Fruit fly (Drosophila melanogaster): ENCODE measurements around the gene CG14050.
A peak's percentile ranks its signal among the peaks of the same experiment; 100 is the strongest.

CG14050 gene

dm6 chrX:2301069-2301508 is 24.9 kb downstream of the CG14050 start (continued):
- TF ChIP-seq CG9215 (GFP tag; IDR thresholded peaks at IDR 0.05) = peak; percentile 62
- TF ChIP-seq CG4617 (GFP tag; optimal IDR thresholded peaks at IDR 0.05; ENCODE audit: borderline replicate concordance) = no peak
- TF ChIP-seq fd3F (GFP tag; optimal IDR thresholded peaks at IDR 0.05) = peak; percentile 36
- no peak for TF ChIP-seq CG6689 (GFP tag; IDR thresholded peaks at IDR 0.05)
- no peak for TF ChIP-seq cg (GFP tag; optimal IDR thresholded peaks at IDR 0.05)
- no peak for TF ChIP-seq Hr39 (optimal IDR thresholded peaks at IDR 0.05)
- TF ChIP-seq eyg (GFP tag; optimal IDR thresholded peaks at IDR 0.05) = no peak
- peak; percentile 44 for TF ChIP-seq CG11504 (tag; optimal IDR thresholded peaks at IDR 0.05)
- TF ChIP-seq CG17186 (GFP tag; optimal IDR thresholded peaks at IDR 0.05) = no peak
- TF ChIP-seq lbe (GFP tag; optimal IDR thresholded peaks at IDR 0.05) = no peak
- TF ChIP-seq otp (GFP tag; IDR thresholded peaks at IDR 0.05) = peak; percentile 9; the same call in 1 of the 3 replicates
- TF ChIP-seq Chrac-16 (GFP tag; optimal IDR thresholded peaks at IDR 0.05) = peak; percentile 15
- TF ChIP-seq z (GFP tag; IDR thresholded peaks at IDR 0.05) = peak; percentile 79; the same call in 2 of the 3 replicates
- peak; percentile 63 for TF ChIP-seq CG15514 (GFP tag; optimal IDR thresholded peaks at IDR 0.05)
- TF ChIP-seq peb (GFP tag; IDR thresholded peaks at IDR 0.05) = no peak
- no peak for TF ChIP-seq CG2129 (GFP tag; IDR thresholded peaks at IDR 0.05; ENCODE audit: partially characterized antibody)
- peak; percentile 50; the same call in 2 of the 3 replicates for TF ChIP-seq tgo (GFP tag; IDR thresholded peaks at IDR 0.05)

- peak; percentile 95 for TF ChIP-seq CG16815 (GFP tag; optimal IDR thresholded peaks at IDR 0.05)
- TF ChIP-seq CG2889 (GFP tag; IDR thresholded peaks at IDR 0.05) = peak; percentile 95
- peak; percentile 90 for TF ChIP-seq CG6854 (GFP tag; optimal IDR thresholded peaks at IDR 0.05)
- peak; percentile 88 for TF ChIP-seq CG9437 (GFP tag; optimal IDR thresholded peaks at IDR 0.05)
- peak; percentile 95 for TF ChIP-seq CG3407 (GFP tag; optimal IDR thresholded peaks at IDR 0.05)
- TF ChIP-seq E2f1 (GFP tag; IDR thresholded peaks at IDR 0.05) = peak; percentile 97
- TF ChIP-seq pfk (GFP tag; optimal IDR thresholded peaks at IDR 0.05) = no peak
- TF ChIP-seq pros (GFP tag; optimal IDR thresholded peaks at IDR 0.05) = peak; percentile 58
- TF ChIP-seq Optix (GFP tag; IDR thresholded peaks at IDR 0.05) = peak; percentile 98
- peak; percentile 84 for TF ChIP-seq CG10267 (tag; optimal IDR thresholded peaks at IDR 0.05)
- TF ChIP-seq pnt (GFP tag; optimal IDR thresholded peaks at IDR 0.05) = peak; percentile 88
- TF ChIP-seq Rx (GFP tag; IDR thresholded peaks at IDR 0.05) = peak; percentile 97
- TF ChIP-seq danr (GFP tag; IDR thresholded peaks at IDR 0.05) = peak; percentile 96
- TF ChIP-seq D (optimal IDR thresholded peaks at IDR 0.05) = no peak
- peak; percentile 95 for TF ChIP-seq D (GFP tag; optimal IDR thresholded peaks at IDR 0.05)
- peak; percentile 93 for TF ChIP-seq odd (GFP tag; optimal IDR thresholded peaks at IDR 0.05)
- TF ChIP-seq Hr3 (GFP tag; optimal IDR thresholded peaks at IDR 0.05) = peak; percentile 90
- TF ChIP-seq Hmx (GFP tag; optimal IDR thresholded peaks at IDR 0.05) = peak; percentile 60
- TF ChIP-seq gfzf (GFP tag; optimal IDR thresholded peaks at IDR 0.05) = peak; percentile 4
- peak; percentile 97 for TF ChIP-seq ap (GFP tag; IDR thresholded peaks at IDR 0.05)
- no peak for TF ChIP-seq cad (GFP tag; optimal IDR thresholded peaks at IDR 0.05)
- peak in 1 of 2 experiments; percentile 68 for TF ChIP-seq crp (GFP tag; optimal IDR thresholded peaks at IDR 0.05)
- TF ChIP-seq nom (GFP tag; optimal IDR thresholded peaks at IDR 0.05) = peak; percentile 91
- TF ChIP-seq tna (GFP tag; IDR thresholded peaks at IDR 0.05; ENCODE audit: partially characterized antibody) = no peak
- TF ChIP-seq CG3726 (GFP tag; IDR thresholded peaks at IDR 0.05) = peak; percentile 97
- TF ChIP-seq Dek (tag; optimal IDR thresholded peaks at IDR 0.05) = peak; percentile 97
- peak; percentile 93 for TF ChIP-seq chn (GFP tag; optimal IDR thresholded peaks at IDR 0.05)
- TF ChIP-seq HmgD (GFP tag; optimal IDR thresholded peaks at IDR 0.05) = peak; percentile 74
- peak; percentile 92 for TF ChIP-seq disco-r (GFP tag; optimal IDR thresholded peaks at IDR 0.05)
- TF ChIP-seq onecut (GFP tag; IDR thresholded peaks at IDR 0.05) = peak; percentile 94
- TF ChIP-seq CG30403 (GFP tag; optimal IDR thresholded peaks at IDR 0.05) = peak; percentile 90
- peak; percentile 86 for TF ChIP-seq scrt (GFP tag; optimal IDR thresholded peaks at IDR 0.05)
- peak; percentile 69 for TF ChIP-seq CG4617 (GFP tag; optimal IDR thresholded peaks at IDR 0.05; ENCODE audit: borderline replicate concordance)
Measured at dm6 chrX:2300293-2301068, 25.5 kb downstream of the CG14050 start.
